In the genomic region with DNA sequence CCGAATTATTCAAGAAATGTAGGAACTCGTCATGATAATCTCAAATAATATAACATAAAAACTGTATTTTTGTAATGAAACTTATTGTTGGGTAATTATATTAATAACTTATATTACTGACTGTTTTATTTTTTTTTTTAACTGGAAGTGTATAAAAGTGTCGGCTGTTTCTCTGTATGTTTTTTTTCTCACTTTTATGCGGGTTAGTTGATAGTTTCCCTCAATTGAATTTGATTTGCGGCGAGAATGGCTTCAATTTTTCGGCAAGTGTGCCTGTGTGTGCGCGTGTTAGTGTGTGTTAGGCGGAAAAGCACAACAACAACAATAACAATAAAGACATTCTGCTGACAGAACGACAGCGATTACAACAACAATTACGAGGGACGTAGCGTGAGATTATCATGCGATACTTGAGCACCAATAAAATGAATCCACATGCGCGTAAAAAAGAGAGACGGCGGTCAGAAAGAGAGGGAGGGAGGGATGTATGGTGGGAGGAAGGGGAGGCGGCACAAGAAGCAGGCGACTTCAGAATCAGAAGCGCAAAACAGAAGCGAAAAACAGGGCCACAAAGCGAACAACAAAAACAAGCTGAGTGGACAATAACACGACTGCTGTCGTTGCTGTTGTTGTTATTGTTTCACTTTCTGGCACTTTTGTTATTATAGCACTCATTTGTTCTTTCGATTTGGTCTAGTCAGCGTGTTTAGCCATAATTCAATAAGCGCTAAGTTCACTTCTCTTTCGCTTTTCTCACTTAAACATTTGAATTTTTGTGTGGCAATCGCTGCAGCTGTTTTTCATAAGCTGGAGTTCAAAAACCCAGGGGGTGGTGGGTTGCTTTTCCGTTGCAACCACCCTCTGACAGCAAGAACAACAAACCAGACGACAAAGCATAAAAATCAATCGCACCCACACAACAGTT, we compare ENCODE assay signal across 2 fruit fly cellular contexts.
TF ChIP-seq lines count a peak whose summit lies in the region.

No protein-coding gene starts in this region.

TF ChIP-seq in whole organism, adult, 20 proteins besides CTCF, POLR2A, EP300 and RAD21 (continued from another document):
- TF ChIP-seq ovo (GFP tag; optimal IDR thresholded peaks at IDR 0.05; lab: Kevin White, UChicago) (no peak), Hr96 (GFP tag; optimal IDR thresholded peaks at IDR 0.05; lab: Kevin White, UChicago) (peak; percentile 23), Clk (GFP tag; optimal IDR thresholded peaks at IDR 0.05; lab: Kevin White, UChicago) (no peak), CG14711 (tag; optimal IDR thresholded peaks at IDR 0.05; lab: Kevin White, UChicago) (peak; percentile 48)

TF ChIP-seq in whole organism, embryonic, 481 proteins besides CTCF, POLR2A, EP300 and RAD21 (continued from another document and continues in another):
- TF ChIP-seq CG17361 (GFP tag; IDR thresholded peaks at IDR 0.05; lab: Robert Waterston, UW), result peak; percentile 71; the same call in 2 of the 3 replicates
- TF ChIP-seq CG12299 (tag; optimal IDR thresholded peaks at IDR 0.05; lab: Kevin White, UChicago), result no peak
- TF ChIP-seq grn (GFP tag; optimal IDR thresholded peaks at IDR 0.05; lab: Kevin White, UChicago), result peak; percentile 75
- TF ChIP-seq Dek (tag; optimal IDR thresholded peaks at IDR 0.05; lab: Kevin White, UChicago), result peak; percentile 23
- TF ChIP-seq CG3847 (GFP tag; IDR thresholded peaks at IDR 0.05; lab: Robert Waterston, UW), result peak; percentile 12; the same call in 1 of the 2 replicates
- TF ChIP-seq CG10543 (GFP tag; optimal IDR thresholded peaks at IDR 0.05; lab: Kevin White, UChicago), result peak; percentile 70
- no peak for TF ChIP-seq CG8359 (GFP tag; optimal IDR thresholded peaks at IDR 0.05; lab: Kevin White, UChicago; ENCODE audit: borderline replicate concordance)
- TF ChIP-seq CG13624 (GFP tag; optimal IDR thresholded peaks at IDR 0.05; lab: Kevin White, UChicago), result peak; percentile 22
- peak; percentile 34 for TF ChIP-seq HmgZ (tag; optimal IDR thresholded peaks at IDR 0.05; lab: Kevin White, UChicago)
- TF ChIP-seq CG6813 (GFP tag; optimal IDR thresholded peaks at IDR 0.05; lab: Kevin White, UChicago), result peak; percentile 5
- TF ChIP-seq CG9437 (GFP tag; optimal IDR thresholded peaks at IDR 0.05; lab: Kevin White, UChicago), result peak; percentile 21
- no peak for TF ChIP-seq dysf (GFP tag; IDR thresholded peaks at IDR 0.05; lab: Robert Waterston, UW)
- TF ChIP-seq chm (GFP tag; IDR thresholded peaks at IDR 0.05; lab: Robert Waterston, UW), result peak; percentile 37; the same call in 1 of the 2 replicates
- TF ChIP-seq Hmx (GFP tag; optimal IDR thresholded peaks at IDR 0.05; lab: Kevin White, UChicago), result no peak
- peak; percentile 61 for TF ChIP-seq Meics (GFP tag; optimal IDR thresholded peaks at IDR 0.05; lab: Kevin White, UChicago)
- TF ChIP-seq Sox102F (GFP tag; optimal IDR thresholded peaks at IDR 0.05; lab: Kevin White, UChicago), result peak; percentile 52
- no peak for TF ChIP-seq CG1233 (GFP tag; optimal IDR thresholded peaks at IDR 0.05; lab: Kevin White, UChicago)
- no peak for TF ChIP-seq HLHmδ (GFP tag; optimal IDR thresholded peaks at IDR 0.05; lab: Kevin White, UChicago)
- peak; percentile 59 for TF ChIP-seq CG9727 (GFP tag; optimal IDR thresholded peaks at IDR 0.05; lab: Kevin White, UChicago)
- peak; percentile 46 for TF ChIP-seq Sox100B (GFP tag; optimal IDR thresholded peaks at IDR 0.05; lab: Kevin White, UChicago)
- peak; percentile 25 for TF ChIP-seq scrt (GFP tag; optimal IDR thresholded peaks at IDR 0.05; lab: Kevin White, UChicago)
- 0 out of 2 replicates have a peak, but pooled peaks have one; percentile 15 for TF ChIP-seq rib (GFP tag; IDR thresholded peaks at IDR 0.05; lab: Robert Waterston, UW)
- peak; percentile 41 for TF ChIP-seq CG18262 (tag; optimal IDR thresholded peaks at IDR 0.05; lab: Kevin White, UChicago)
- TF ChIP-seq psq (GFP tag; optimal IDR thresholded peaks at IDR 0.05; lab: Kevin White, UChicago), result peak; percentile 88
- TF ChIP-seq D19A (tag; optimal IDR thresholded peaks at IDR 0.05; lab: Kevin White, UChicago), result peak; percentile 97
- TF ChIP-seq CG17328 (GFP tag; IDR thresholded peaks at IDR 0.05; lab: Robert Waterston, UW), result no peak
- TF ChIP-seq Bgb (GFP tag; IDR thresholded peaks at IDR 0.05; lab: Robert Waterston, UW; ENCODE audit: partially characterized antibody), result peak; percentile 24; the same call in 1 of the 2 replicates
- TF ChIP-seq Dfd (GFP tag; optimal IDR thresholded peaks at IDR 0.05; lab: Kevin White, UChicago), result no peak
- peak in 1 of 2 experiments; percentile 30 for TF ChIP-seq bsh (GFP tag; optimal IDR thresholded peaks at IDR 0.05; lab: Kevin White, UChicago)
- peak; percentile 64 for TF ChIP-seq cg (GFP tag; optimal IDR thresholded peaks at IDR 0.05; lab: Kevin White, UChicago)
- peak in 1 of 2 experiments; percentile 61 for TF ChIP-seq Hr51 (GFP tag; optimal IDR thresholded peaks at IDR 0.05; lab: Kevin White, UChicago)
- no peak for TF ChIP-seq CG6765 (GFP tag; optimal IDR thresholded peaks at IDR 0.05; lab: Kevin White, UChicago)
- peak; percentile 27 for TF ChIP-seq CG2712 (tag; optimal IDR thresholded peaks at IDR 0.05; lab: Kevin White, UChicago)
- peak; percentile 11 for TF ChIP-seq CG4424 (GFP tag; optimal IDR thresholded peaks at IDR 0.05; lab: Kevin White, UChicago)
- no peak for TF ChIP-seq jumu (GFP tag; optimal IDR thresholded peaks at IDR 0.05; lab: Kevin White, UChicago)
- TF ChIP-seq CG8924 (tag; optimal IDR thresholded peaks at IDR 0.05; lab: Kevin White, UChicago), result peak; percentile 13
- TF ChIP-seq jing (GFP tag; optimal IDR thresholded peaks at IDR 0.05; lab: Kevin White, UChicago), result no peak
- TF ChIP-seq jigr1 (GFP tag; IDR thresholded peaks at IDR 0.05; lab: Robert Waterston, UW), result no peak
- peak; percentile 6 for TF ChIP-seq sqz (GFP tag; optimal IDR thresholded peaks at IDR 0.05; lab: Kevin White, UChicago)
- peak; percentile 71 for TF ChIP-seq gem (tag; optimal IDR thresholded peaks at IDR 0.05; lab: Kevin White, UChicago)
- TF ChIP-seq phol (tag; optimal IDR thresholded peaks at IDR 0.05; lab: Kevin White, UChicago), result peak; percentile 20
- TF ChIP-seq CG15514 (GFP tag; optimal IDR thresholded peaks at IDR 0.05; lab: Kevin White, UChicago), result peak; percentile 16
- 0 out of 2 replicates have a peak, but pooled peaks have one; percentile 18 for TF ChIP-seq Xrp1 (GFP tag; IDR thresholded peaks at IDR 0.05; lab: Robert Waterston, UW)
- TF ChIP-seq Rfx (GFP tag; IDR thresholded peaks at IDR 0.05; lab: Robert Waterston, UW), result peak; percentile 38
- TF ChIP-seq dpn (GFP tag; optimal IDR thresholded peaks at IDR 0.05; lab: Kevin White, UChicago), result peak in 1 of 2 experiments; percentile 1
- TF ChIP-seq PHDP (tag; optimal IDR thresholded peaks at IDR 0.05; lab: Kevin White, UChicago), result peak; percentile 63
- TF ChIP-seq az2 (GFP tag; optimal IDR thresholded peaks at IDR 0.05; lab: Kevin White, UChicago), result no peak
- TF ChIP-seq prd (optimal IDR thresholded peaks at IDR 0.05; lab: Kevin White, UChicago), result no peak
- 0 out of 3 replicates have a peak, but pooled peaks have one; percentile 28 for TF ChIP-seq prd (GFP tag; IDR thresholded peaks at IDR 0.05; lab: Robert Waterston, UW)
- no peak for TF ChIP-seq pfk (GFP tag; optimal IDR thresholded peaks at IDR 0.05; lab: Kevin White, UChicago)
- TF ChIP-seq pho (GFP tag; optimal IDR thresholded peaks at IDR 0.05; lab: Kevin White, UChicago), result peak; percentile 7
- no peak for TF ChIP-seq BtbVII (GFP tag; optimal IDR thresholded peaks at IDR 0.05; lab: Kevin White, UChicago)
- no peak for TF ChIP-seq CG10565 (GFP tag; optimal IDR thresholded peaks at IDR 0.05; lab: Kevin White, UChicago)
- TF ChIP-seq Atf6 (GFP tag; IDR thresholded peaks at IDR 0.05; lab: Robert Waterston, UW), result peak; percentile 49; the same call in 1 of the 2 replicates
- peak; percentile 66 for TF ChIP-seq CG18599 (GFP tag; optimal IDR thresholded peaks at IDR 0.05; lab: Kevin White, UChicago)
- TF ChIP-seq ap (GFP tag; IDR thresholded peaks at IDR 0.05; lab: Robert Waterston, UW), result no peak
- TF ChIP-seq fru (optimal IDR thresholded peaks at IDR 0.05; lab: Kevin White, UChicago), result no peak
- peak; percentile 39 for TF ChIP-seq Hsf (GFP tag; optimal IDR thresholded peaks at IDR 0.05; lab: Kevin White, UChicago)
- TF ChIP-seq MBD-R2 (GFP tag; IDR thresholded peaks at IDR 0.05; lab: Robert Waterston, UW), result no peak
- peak; percentile 5 for TF ChIP-seq bcd (GFP tag; optimal IDR thresholded peaks at IDR 0.05; lab: Kevin White, UChicago)
- peak; percentile 11 for TF ChIP-seq BEAF-32 (GFP tag; optimal IDR thresholded peaks at IDR 0.05; lab: Kevin White, UChicago)
- TF ChIP-seq Hr78 (GFP tag; optimal IDR thresholded peaks at IDR 0.05; lab: Kevin White, UChicago), result no peak
- no peak for TF ChIP-seq cas (GFP tag; IDR thresholded peaks at IDR 0.05; lab: Robert Waterston, UW)
- peak; percentile 18 for TF ChIP-seq CG10979 (tag; optimal IDR thresholded peaks at IDR 0.05; lab: Kevin White, UChicago)
- peak; percentile 22 for TF ChIP-seq CG17359 (tag; optimal IDR thresholded peaks at IDR 0.05; lab: Kevin White, UChicago)
- TF ChIP-seq ewg (GFP tag; optimal IDR thresholded peaks at IDR 0.05; lab: Kevin White, UChicago), result peak; percentile 1
- peak; percentile 13 for TF ChIP-seq Hr3 (GFP tag; optimal IDR thresholded peaks at IDR 0.05; lab: Kevin White, UChicago)
- no peak for TF ChIP-seq CG31365 (tag; optimal IDR thresholded peaks at IDR 0.05; lab: Kevin White, UChicago)
- peak; percentile 46 for TF ChIP-seq Xbp1 (GFP tag; optimal IDR thresholded peaks at IDR 0.05; lab: Kevin White, UChicago)
- TF ChIP-seq CG31441 (GFP tag; IDR thresholded peaks at IDR 0.05; lab: Robert Waterston, UW), result peak; percentile 62; the same call in 1 of the 2 replicates
- peak; percentile 14 to 48 for TF ChIP-seq Trl (optimal IDR thresholded peaks at IDR 0.05; lab: Kevin White, UChicago)
- TF ChIP-seq Trl (GFP tag; optimal IDR thresholded peaks at IDR 0.05; lab: Kevin White, UChicago), result no peak
- peak; percentile 61 for TF ChIP-seq CG2120 (GFP tag; optimal IDR thresholded peaks at IDR 0.05; lab: Kevin White, UChicago)
- TF ChIP-seq fu2 (GFP tag; optimal IDR thresholded peaks at IDR 0.05; lab: Kevin White, UChicago), result no peak
- peak; percentile 73 for TF ChIP-seq Adf1 (GFP tag; IDR thresholded peaks at IDR 0.05; lab: Robert Waterston, UW)
- TF ChIP-seq CG2889 (GFP tag; IDR thresholded peaks at IDR 0.05; lab: Robert Waterston, UW), result no peak
- TF ChIP-seq CG14860 (GFP tag; IDR thresholded peaks at IDR 0.05; lab: Robert Waterston, UW; ENCODE audit: partially characterized antibody), result no peak
- peak; percentile 10 for TF ChIP-seq Fer3 (tag; optimal IDR thresholded peaks at IDR 0.05; lab: Kevin White, UChicago)
- TF ChIP-seq ranshi (GFP tag; IDR thresholded peaks at IDR 0.05; lab: Robert Waterston, UW), result peak; percentile 43; the same call in 1 of the 2 replicates
- peak; percentile 19 for TF ChIP-seq ftz-f1 (GFP tag; optimal IDR thresholded peaks at IDR 0.05; lab: Kevin White, UChicago)
- peak; percentile 59 for TF ChIP-seq sens (GFP tag; lab: Kevin White, UChicago)
- peak; percentile 47 for TF ChIP-seq CG12391 (tag; optimal IDR thresholded peaks at IDR 0.05; lab: Kevin White, UChicago)
- TF ChIP-seq CG13894 (tag; optimal IDR thresholded peaks at IDR 0.05; lab: Kevin White, UChicago), result peak; percentile 39
- peak; percentile 67 for TF ChIP-seq CG2678 (tag; optimal IDR thresholded peaks at IDR 0.05; lab: Kevin White, UChicago)
- TF ChIP-seq CG7839 (tag; optimal IDR thresholded peaks at IDR 0.05; lab: Kevin White, UChicago), result peak; percentile 60
- TF ChIP-seq CG17385 (GFP tag; optimal IDR thresholded peaks at IDR 0.05; lab: Kevin White, UChicago), result peak; percentile 32
- TF ChIP-seq mirr (GFP tag; optimal IDR thresholded peaks at IDR 0.05; lab: Kevin White, UChicago), result peak; percentile 81
- TF ChIP-seq CG34376 (GFP tag; optimal IDR thresholded peaks at IDR 0.05; lab: Kevin White, UChicago), result peak; percentile 79
- peak; percentile 9; the same call in 1 of the 2 replicates for TF ChIP-seq Scr (GFP tag; IDR thresholded peaks at IDR 0.05; lab: Robert Waterston, UW; ENCODE audit: partially characterized antibody)
- TF ChIP-seq NFAT (GFP tag; IDR thresholded peaks at IDR 0.05; lab: Robert Waterston, UW), result 0 out of 2 replicates have a peak, but pooled peaks have one; percentile 13
- peak; percentile 20; the same call in 1 of the 2 replicates for TF ChIP-seq amos (GFP tag; IDR thresholded peaks at IDR 0.05; lab: Robert Waterston, UW; ENCODE audit: partially characterized antibody)
- TF ChIP-seq ind (GFP tag; optimal IDR thresholded peaks at IDR 0.05; lab: Kevin White, UChicago), result peak; percentile 1
- peak; percentile 28 for TF ChIP-seq ATbp (GFP tag; optimal IDR thresholded peaks at IDR 0.05; lab: Kevin White, UChicago)
- TF ChIP-seq gro (GFP tag; optimal IDR thresholded peaks at IDR 0.05; lab: Kevin White, UChicago), result peak; percentile 28
- TF ChIP-seq CG15269 (tag; optimal IDR thresholded peaks at IDR 0.05; lab: Kevin White, UChicago), result peak; percentile 47
- TF ChIP-seq dmrt99B (tag; optimal IDR thresholded peaks at IDR 0.05; lab: Kevin White, UChicago), result peak; percentile 46
- TF ChIP-seq crol (GFP tag; IDR thresholded peaks at IDR 0.05; lab: Robert Waterston, UW), result peak; percentile 97
- TF ChIP-seq Hey (tag; optimal IDR thresholded peaks at IDR 0.05; lab: Kevin White, UChicago), result peak; percentile 33
- TF ChIP-seq CG8388 (GFP tag; optimal IDR thresholded peaks at IDR 0.05; lab: Kevin White, UChicago), result peak; percentile 19
- TF ChIP-seq CoRest (tag; optimal IDR thresholded peaks at IDR 0.05; lab: Kevin White, UChicago), result peak; percentile 23
- no peak for TF ChIP-seq CG30431 (GFP tag; optimal IDR thresholded peaks at IDR 0.05; lab: Kevin White, UChicago)
- no peak for TF ChIP-seq B-H2 (GFP tag; optimal IDR thresholded peaks at IDR 0.05; lab: Kevin White, UChicago)
- TF ChIP-seq sug (tag; optimal IDR thresholded peaks at IDR 0.05; lab: Kevin White, UChicago), result peak; percentile 68
- TF ChIP-seq fd96Cb (tag; optimal IDR thresholded peaks at IDR 0.05; lab: Kevin White, UChicago), result peak; percentile 26
- TF ChIP-seq disco-r (GFP tag; optimal IDR thresholded peaks at IDR 0.05; lab: Kevin White, UChicago), result no peak
- TF ChIP-seq CG2199 (GFP tag; IDR thresholded peaks at IDR 0.05; lab: Robert Waterston, UW), result no peak
- peak; percentile 6 for TF ChIP-seq Deaf1 (tag; optimal IDR thresholded peaks at IDR 0.05; lab: Kevin White, UChicago)
- no peak for TF ChIP-seq CG32767 (GFP tag; IDR thresholded peaks at IDR 0.05; lab: Robert Waterston, UW)
- TF ChIP-seq unpg (GFP tag; optimal IDR thresholded peaks at IDR 0.05; lab: Kevin White, UChicago), result peak; percentile 10
- TF ChIP-seq CG8290 (GFP tag; optimal IDR thresholded peaks at IDR 0.05; lab: Kevin White, UChicago), result no peak
- peak in 1 of 2 experiments; percentile 14 for TF ChIP-seq CG8290 (tag; optimal IDR thresholded peaks at IDR 0.05; lab: Kevin White, UChicago)
- no peak for TF ChIP-seq CG1529 (GFP tag; optimal IDR thresholded peaks at IDR 0.05; lab: Kevin White, UChicago)
- TF ChIP-seq CG1024 (GFP tag; IDR thresholded peaks at IDR 0.05; lab: Robert Waterston, UW), result no peak
- peak; percentile 15; the same call in 1 of the 2 replicates for TF ChIP-seq Ptx1 (GFP tag; IDR thresholded peaks at IDR 0.05; lab: Robert Waterston, UW)
